Worm (Caenorhabditis elegans) whole organism, late embryonic: Measurements from ENCODE around the gene F59F3.6.

Experiments used
- ama-1 ChIP-seq: fragments of 150-350 bp; optimal IDR thresholded peaks from 2 replicates; lab custom pipeline; 2014
- ceh-14 ChIP-seq: sonication (generic microtip); optimal IDR thresholded peaks from 2 replicates; lab custom pipeline; 2016; ENCODE audit warnings: missing genotype, missing genetic modification characterization, missing compliant biosample characterization
- ceh-34 ChIP-seq: sonication (generic microtip); optimal IDR thresholded peaks from 2 replicates; lab custom pipeline; 2016; ENCODE audit warnings: mild to moderate bottlenecking, missing genetic modification characterization, missing compliant biosample characterization
- ceh-45 ChIP-seq: fragments of 200-800 bp; sonication (Bioruptor generic); IDR thresholded peaks from 2 replicates; pipeline ENCODE4 v1.3.6; 2022; ENCODE audit warnings: missing genetic modification reagents, missing genetic modification characterization, missing compliant biosample characterization
- elt-2 ChIP-seq: sonication (generic microtip); optimal IDR thresholded peaks from 2 replicates; lab custom pipeline; 2016; ENCODE audit warnings: missing genetic modification reagents, missing genetic modification characterization, missing compliant biosample characterization
- fkh-6 ChIP-seq: sonication (generic microtip); optimal IDR thresholded peaks from 2 replicates; lab custom pipeline; 2016; ENCODE audit warnings: missing genetic modification characterization, missing compliant biosample characterization
- nfya-1 ChIP-seq: sonication (generic microtip); optimal IDR thresholded peaks from 2 replicates; lab custom pipeline; 2017; ENCODE audit warnings: missing genetic modification characterization, mild to moderate bottlenecking, missing compliant biosample characterization, antibody characterized with exemption, moderate library complexity
- odd-2 ChIP-seq: sonication (generic microtip); optimal IDR thresholded peaks from 2 replicates; lab custom pipeline; 2017; ENCODE audit warnings: antibody characterized with exemption, mild to moderate bottlenecking, missing genetic modification characterization, missing compliant biosample characterization
- pat-9 ChIP-seq: fragments of 200-800 bp; sonication (Bioruptor generic); optimal IDR thresholded peaks from 2 replicates; lab custom pipeline; 2018; ENCODE audit warnings: mild to moderate bottlenecking, missing genetic modification characterization, moderate library complexity, missing compliant biosample characterization
- pha-4 ChIP-seq: fragments of 150-350 bp; optimal IDR thresholded peaks from 2 replicates; lab custom pipeline; 2018; ENCODE audit warnings: missing biosample characterization, missing genetic modification reagents, missing genetic modification characterization
- pqm-1 ChIP-seq: sonication (generic microtip); optimal IDR thresholded peaks from 2 replicates; lab custom pipeline; 2016; ENCODE audit warnings: missing genetic modification characterization, missing compliant biosample characterization
- rnt-1 ChIP-seq: sonication (generic microtip); optimal IDR thresholded peaks from 2 replicates; lab custom pipeline; 2016; ENCODE audit warnings: missing genetic modification characterization, missing compliant biosample characterization
- sox-2 ChIP-seq: fragments of 200-800 bp; sonication (Bioruptor generic); IDR thresholded peaks from 2 replicates; pipeline ENCODE4 v1.3.6; 2022; ENCODE audit warnings: missing genetic modification reagents, missing genetic modification characterization, missing compliant biosample characterization
- sox-4 ChIP-seq: sonication (generic microtip); optimal IDR thresholded peaks from 2 replicates; lab custom pipeline; 2017; ENCODE audit warnings: mild to moderate bottlenecking, missing genetic modification characterization, inconsistent platforms, missing compliant biosample characterization

DNA sequence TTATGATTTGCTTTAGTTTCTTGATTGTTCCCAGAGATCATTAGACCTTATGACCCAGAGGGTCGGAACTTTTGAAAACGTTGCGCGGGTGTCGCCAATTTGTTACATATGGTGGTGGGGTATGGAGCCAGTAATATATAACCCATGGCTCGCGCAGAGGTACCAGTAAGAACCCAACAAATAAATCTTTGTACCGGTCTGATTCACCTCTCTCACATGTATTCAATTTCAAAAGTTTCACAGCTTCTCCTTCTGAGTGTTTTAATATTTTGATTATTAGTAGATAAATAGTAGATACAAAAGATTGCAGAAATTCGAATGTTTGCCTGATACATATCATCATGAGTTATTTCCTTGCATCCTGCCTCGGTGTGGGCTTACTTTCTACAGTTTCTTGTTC is 17.0 kb upstream of the F59F3.6 start, which contains the start of gene egl-15:
- TF ChIP-seq rnt-1 (tag; lab: Kevin White, UChicago) (no peak), ama-1 (lab: Kevin White, UChicago) (no peak), ceh-14 (no peak), sox-4 (tag; lab: Kevin White, UChicago) (no peak), ceh-45 (GFP tag; lab: Robert Waterston, UW) (no peak), pat-9 (tag; lab: Kevin White, UChicago) (no peak), pha-4 (tag; lab: Kevin White, UChicago) (no peak), nfya-1 (no peak), elt-2 (tag; lab: Kevin White, UChicago) (no peak), odd-2 (tag; lab: Kevin White, UChicago) (no peak), fkh-6 (no peak), sox-2 (GFP tag; lab: Robert Waterston, UW) (no peak), pqm-1 (tag; lab: Kevin White, UChicago) (no peak), ceh-34 (no peak)
